Fruit fly (Drosophila melanogaster) whole organism, prepupa: Measurements from ENCODE around the gene CG5958.
A peak's percentile ranks its signal among the peaks of the same experiment; 100 is the strongest.

Experiments used
- Blimp-1 ChIP-seq: fragments of 200-800 bp; sonication (Bioruptor generic); optimal IDR thresholded peaks from 3 replicates; lab custom pipeline; 2017; ENCODE audit warnings: missing biosample characterization, missing genetic modification characterization, mild to moderate bottlenecking, moderate library complexity, missing genetic modification reagents
- CG10631 ChIP-seq: fragments of 200-800 bp; sonication (Bioruptor generic); optimal IDR thresholded peaks from 2 replicates; lab custom pipeline; 2016; ENCODE audit warnings: missing biosample characterization, missing genetic modification characterization
- CG11294 ChIP-seq: fragments of 200-800 bp; sonication (Bioruptor generic); IDR thresholded peaks from 2 replicates; pipeline ENCODE4 v1.3.6; 2022; ENCODE audit warnings: missing biosample characterization, missing genetic modification characterization
- CG11762 ChIP-seq: fragments of 200-800 bp; sonication (Bioruptor generic); optimal IDR thresholded peaks from 3 replicates; lab custom pipeline; 2016; ENCODE audit warnings: missing biosample characterization, missing genetic modification characterization; ENCODE audit not compliant: insufficient read depth
- CG11902 ChIP-seq: fragments of 200-800 bp; sonication (Bioruptor generic); optimal IDR thresholded peaks from 3 replicates; lab custom pipeline; 2016; ENCODE audit warnings: missing biosample characterization, missing genetic modification characterization
- CG1621 ChIP-seq: fragments of 200-800 bp; sonication (Bioruptor generic); optimal IDR thresholded peaks from 3 replicates; lab custom pipeline; 2018; ENCODE audit warnings: missing biosample characterization, mild to moderate bottlenecking, missing genetic modification characterization
- CG16779 ChIP-seq: fragments of 200-800 bp; sonication (Bioruptor generic); optimal IDR thresholded peaks from 3 replicates; lab custom pipeline; 2017; ENCODE audit warnings: missing biosample characterization, mild to moderate bottlenecking, missing genetic modification characterization
- CG3032 ChIP-seq: fragments of 200-800 bp; optimal IDR thresholded peaks from 2 replicates; lab custom pipeline; 2019; ENCODE audit warnings: missing biosample characterization, mild to moderate bottlenecking, missing genetic modification characterization, moderate library complexity
- CG31627 ChIP-seq: fragments of 200-800 bp; sonication (Bioruptor generic); optimal IDR thresholded peaks from 3 replicates; lab custom pipeline; 2016; ENCODE audit warnings: missing biosample characterization, missing genetic modification characterization
- CG32006 ChIP-seq: fragments of 200-800 bp; sonication (Bioruptor generic); optimal IDR thresholded peaks from 3 replicates; lab custom pipeline; 2017; ENCODE audit warnings: missing biosample characterization, mild to moderate bottlenecking, missing genetic modification characterization
- CG34406 ChIP-seq: fragments of 200-800 bp; sonication (Bioruptor generic); optimal IDR thresholded peaks from 3 replicates; lab custom pipeline; 2016; ENCODE audit warnings: missing biosample characterization, missing genetic modification characterization
- CG3919 ChIP-seq: fragments of 200-800 bp; sonication (Bioruptor generic); optimal IDR thresholded peaks from 3 replicates; lab custom pipeline; 2016; ENCODE audit warnings: missing biosample characterization, missing genetic modification characterization
- CG4318 ChIP-seq: fragments of 200-800 bp; sonication (Bioruptor generic); optimal IDR thresholded peaks from 3 replicates; lab custom pipeline; 2017; ENCODE audit warnings: missing biosample characterization, mild to moderate bottlenecking, missing genetic modification characterization
- CG6163 ChIP-seq: fragments of 200-800 bp; sonication (Bioruptor generic); IDR thresholded peaks from 3 replicates; pipeline ENCODE4 v1.3.6; 2022; ENCODE audit warnings: missing biosample characterization, missing genetic modification characterization
- CG6276 ChIP-seq: fragments of 200-800 bp; sonication (Bioruptor generic); optimal IDR thresholded peaks from 2 replicates; lab custom pipeline; 2017; ENCODE audit warnings: missing biosample characterization, mild to moderate bottlenecking, missing genetic modification characterization
- CG6792 ChIP-seq: fragments of 200-800 bp; sonication (Bioruptor generic); optimal IDR thresholded peaks from 3 replicates; lab custom pipeline; 2016; ENCODE audit warnings: missing biosample characterization, missing genetic modification characterization
- CG6808 ChIP-seq: fragments of 200-800 bp; sonication (Bioruptor generic); optimal IDR thresholded peaks from 3 replicates; lab custom pipeline; 2017; ENCODE audit warnings: missing biosample characterization, missing genetic modification characterization, mild to moderate bottlenecking, moderate library complexity, missing genetic modification reagents
- CG6854 ChIP-seq: fragments of 200-800 bp; sonication (Bioruptor generic); optimal IDR thresholded peaks from 2 replicates; lab custom pipeline; 2017; ENCODE audit warnings: missing biosample characterization, mild to moderate bottlenecking, missing genetic modification characterization
- CG8119 ChIP-seq: fragments of 200-800 bp; sonication (Bioruptor generic); IDR thresholded peaks from 3 replicates; pipeline ENCODE4 v1.3.6; 2022; ENCODE audit warnings: missing biosample characterization, missing genetic modification characterization
- CG8319 ChIP-seq: fragments of 200-800 bp; sonication (Bioruptor generic); optimal IDR thresholded peaks from 3 replicates; lab custom pipeline; 2016; ENCODE audit warnings: missing biosample characterization, missing genetic modification characterization
- CG8632 ChIP-seq: fragments of 200-800 bp; sonication (Bioruptor generic); optimal IDR thresholded peaks from 3 replicates; lab custom pipeline; 2016; ENCODE audit warnings: missing biosample characterization, missing genetic modification characterization
- CG9139 ChIP-seq: fragments of 200-800 bp; sonication (Bioruptor generic); optimal IDR thresholded peaks from 3 replicates; lab custom pipeline; 2017; ENCODE audit warnings: missing biosample characterization, mild to moderate bottlenecking, missing genetic modification characterization
- Eip78C ChIP-seq: fragments of 200-800 bp; sonication (Bioruptor generic); peaks from one replicate; lab custom pipeline; 2016; ENCODE audit warnings: missing biosample characterization, missing genetic modification characterization
- Eip93F ChIP-seq: fragments of 200-800 bp; sonication (Bioruptor generic); optimal IDR thresholded peaks from 2 replicates; lab custom pipeline; 2016; ENCODE audit warnings: missing biosample characterization, mild to moderate bottlenecking, missing genetic modification characterization
- Ets21C ChIP-seq: fragments of 200-800 bp; sonication (Bioruptor generic); optimal IDR thresholded peaks from 3 replicates; lab custom pipeline; 2016; ENCODE audit warnings: missing biosample characterization, missing genetic modification characterization
- Ets96B ChIP-seq: fragments of 200-800 bp; optimal IDR thresholded peaks from 2 replicates; lab custom pipeline; 2019; ENCODE audit warnings: missing biosample characterization, mild to moderate bottlenecking, missing genetic modification characterization, moderate library complexity
- Gug ChIP-seq: fragments of 200-800 bp; sonication (Bioruptor generic); IDR thresholded peaks from 2 replicates; pipeline ENCODE4 v1.3.6; 2022; ENCODE audit warnings: missing biosample characterization, missing genetic modification characterization
- Hr38 ChIP-seq: sonication (Bioruptor generic); optimal IDR thresholded peaks from 2 replicates; lab custom pipeline; 2016; ENCODE audit warnings: missing biosample characterization, missing genetic modification characterization
- Hr4 ChIP-seq: fragments of 200-800 bp; sonication (Bioruptor generic); optimal IDR thresholded peaks from 3 replicates; lab custom pipeline; 2016; ENCODE audit warnings: missing biosample characterization, missing genetic modification characterization
- Lpt ChIP-seq: fragments of 200-800 bp; sonication (Bioruptor generic); optimal IDR thresholded peaks from 3 replicates; lab custom pipeline; 2016; ENCODE audit warnings: missing biosample characterization, missing genetic modification characterization
- Met ChIP-seq: fragments of 200-800 bp; sonication (Bioruptor generic); optimal IDR thresholded peaks from 3 replicates; lab custom pipeline; 2016; ENCODE audit warnings: missing biosample characterization, missing genetic modification characterization
- OdsH ChIP-seq: fragments of 200-800 bp; sonication (Bioruptor generic); optimal IDR thresholded peaks from 3 replicates; lab custom pipeline; 2016; ENCODE audit warnings: missing biosample characterization, missing genetic modification characterization
- Smox ChIP-seq: fragments of 200-800 bp; sonication (Bioruptor generic); optimal IDR thresholded peaks from 3 replicates; lab custom pipeline; 2016; ENCODE audit warnings: missing biosample characterization, missing genetic modification characterization
- Sox14 ChIP-seq: fragments of 200-800 bp; sonication (Bioruptor generic); optimal IDR thresholded peaks from 3 replicates; lab custom pipeline; 2016; ENCODE audit warnings: missing biosample characterization, missing genetic modification characterization
- Sox15 ChIP-seq: fragments of 200-800 bp; sonication (Bioruptor generic); optimal IDR thresholded peaks from 3 replicates; lab custom pipeline; 2016; ENCODE audit warnings: missing biosample characterization, missing genetic modification characterization
- achi ChIP-seq: fragments of 200-800 bp; sonication (Bioruptor generic); optimal IDR thresholded peaks from 3 replicates; lab custom pipeline; 2016; ENCODE audit warnings: missing biosample characterization, missing genetic modification characterization
- acj6 ChIP-seq: fragments of 200-800 bp; sonication (Bioruptor generic); optimal IDR thresholded peaks from 3 replicates; lab custom pipeline; 2016; ENCODE audit warnings: missing biosample characterization, missing genetic modification characterization
- dac ChIP-seq: fragments of 200-800 bp; sonication (Bioruptor generic); optimal IDR thresholded peaks from 2 replicates; lab custom pipeline; 2017; ENCODE audit warnings: missing biosample characterization, mild to moderate bottlenecking, missing genetic modification characterization
- dsx ChIP-seq: fragments of 200-800 bp; optimal IDR thresholded peaks from 3 replicates; lab custom pipeline; 2019; ENCODE audit warnings: missing biosample characterization, mild to moderate bottlenecking, missing genetic modification characterization, moderate library complexity; ENCODE audit not compliant: poor library complexity, severe bottlenecking
- eg ChIP-seq: fragments of 200-800 bp; sonication (Bioruptor generic); IDR thresholded peaks from 3 replicates; pipeline ENCODE4 v1.3.6; 2022; ENCODE audit warnings: missing biosample characterization, missing genetic modification characterization
- fd59A ChIP-seq: fragments of 200-800 bp; sonication (Bioruptor generic); optimal IDR thresholded peaks from 2 replicates; lab custom pipeline; 2017; ENCODE audit warnings: missing biosample characterization, mild to moderate bottlenecking, missing genetic modification characterization, missing genetic modification reagents
- fd85E ChIP-seq: fragments of 200-800 bp; sonication (Bioruptor generic); optimal IDR thresholded peaks from 3 replicates; lab custom pipeline; 2016; ENCODE audit warnings: missing biosample characterization, missing genetic modification characterization
- fkh ChIP-seq: fragments of 200-800 bp; sonication (Bioruptor generic); optimal IDR thresholded peaks from 3 replicates; lab custom pipeline; 2017; ENCODE audit warnings: missing biosample characterization, mild to moderate bottlenecking, missing genetic modification characterization, moderate library complexity
- lz ChIP-seq: fragments of 200-800 bp; sonication (Bioruptor generic); optimal IDR thresholded peaks from 3 replicates; lab custom pipeline; 2016; ENCODE audit warnings: missing biosample characterization, missing genetic modification characterization
- pdm3 ChIP-seq: fragments of 200-800 bp; sonication (Bioruptor generic); optimal IDR thresholded peaks from 3 replicates; lab custom pipeline; 2016; ENCODE audit warnings: missing biosample characterization, missing genetic modification characterization
- salr ChIP-seq, 2 experiments: fragments of 200-800 bp; sonication (Bioruptor generic); optimal IDR thresholded peaks; 3 replicates each; lab custom pipeline; 2016 to 2018; ENCODE audit warnings: missing biosample characterization in 2 of 2, missing genetic modification characterization in 2 of 2, mild to moderate bottlenecking in 1 of 2
- spab ChIP-seq: fragments of 200-800 bp; sonication (Bioruptor generic); optimal IDR thresholded peaks from 2 replicates; lab custom pipeline; 2017; ENCODE audit warnings: missing biosample characterization, mild to moderate bottlenecking, missing genetic modification characterization, missing genetic modification reagents
- topi ChIP-seq: fragments of 200-800 bp; sonication (Bioruptor generic); optimal IDR thresholded peaks from 3 replicates; lab custom pipeline; 2016; ENCODE audit warnings: missing biosample characterization, missing genetic modification characterization
- vri ChIP-seq: fragments of 200-800 bp; sonication (Bioruptor generic); optimal IDR thresholded peaks from 3 replicates; lab custom pipeline; 2016; ENCODE audit warnings: missing biosample characterization, mild to moderate bottlenecking, missing genetic modification characterization

The CG5958 gene

dm6 chr2L:7420305-7421287 lies 12.7 kb downstream of the CG5958 start:
- TF ChIP-seq CG11902 (GFP tag; lab: Kevin White, UChicago) (peak; percentile 68), CG11762 (GFP tag; lab: Kevin White, UChicago) (peak; percentile 81), CG8119 (GFP tag; lab: Robert Waterston, UW) (peak; percentile 85), Sox15 (GFP tag; lab: Kevin White, UChicago) (peak; percentile 63), CG6854 (peak; percentile 26), Smox (peak; percentile 81), CG6792 (GFP tag; lab: Kevin White, UChicago) (peak; percentile 85), CG6808 (peak; percentile 92), CG6163 (peak; percentile 88), Gug (GFP tag; lab: Robert Waterston, UW) (peak; percentile 75), Eip78C (GFP tag; lab: Kevin White, UChicago) (peak; percentile 95), CG4318 (GFP tag; lab: Kevin White, UChicago) (peak; percentile 57), CG16779 (tag; lab: Kevin White, UChicago) (peak; percentile 70), Ets96B (tag; lab: Kevin White, UChicago) (peak; percentile 96), CG6276 (GFP tag; lab: Kevin White, UChicago) (peak; percentile 55), OdsH (GFP tag; lab: Kevin White, UChicago) (peak; percentile 91), Sox14 (GFP tag; lab: Kevin White, UChicago) (peak; percentile 75), Hr38 (GFP tag; lab: Kevin White, UChicago) (no peak), topi (GFP tag; lab: Kevin White, UChicago) (peak; percentile 89), CG32006 (GFP tag; lab: Kevin White, UChicago) (peak; percentile 80), Blimp-1 (GFP tag; lab: Kevin White, UChicago) (peak; percentile 35), pdm3 (peak; percentile 91), achi (GFP tag; lab: Kevin White, UChicago) (peak; percentile 85), CG8632 (GFP tag; lab: Kevin White, UChicago) (peak; percentile 74), CG10631 (peak; percentile 91), vri (GFP tag; lab: Kevin White, UChicago) (peak; percentile 78), CG31627 (GFP tag; lab: Kevin White, UChicago) (peak; percentile 74), fkh (GFP tag; lab: Kevin White, UChicago) (no peak), CG34406 (GFP tag; lab: Kevin White, UChicago) (peak; percentile 69), CG1621 (tag; lab: Kevin White, UChicago) (peak; percentile 94), lz (GFP tag; lab: Kevin White, UChicago) (peak; percentile 87), dac (GFP tag; lab: Kevin White, UChicago) (peak; percentile 26), Hr4 (GFP tag; lab: Kevin White, UChicago) (peak; percentile 66), Met (GFP tag; lab: Kevin White, UChicago) (peak; percentile 88), CG11294 (GFP tag; lab: Robert Waterston, UW) (peak; percentile 61), CG9139 (GFP tag; lab: Kevin White, UChicago) (peak; percentile 83), spab (GFP tag; lab: Kevin White, UChicago) (peak; percentile 89), CG3032 (tag; lab: Kevin White, UChicago) (peak; percentile 92), fd85E (peak; percentile 23), Lpt (GFP tag; lab: Kevin White, UChicago) (peak; percentile 70), CG8319 (peak; percentile 72), eg (peak; percentile 77), acj6 (GFP tag; lab: Kevin White, UChicago) (peak; percentile 83), dsx (peak; percentile 85), CG3919 (GFP tag; lab: Kevin White, UChicago) (peak; percentile 86), fd59A (GFP tag; lab: Kevin White, UChicago) (peak; percentile 94), Eip93F (GFP tag; lab: Kevin White, UChicago) (peak; percentile 66), salr (GFP tag; optimal IDR thresholded peaks at IDR 0.05; lab: Kevin White, UChicago) (peak; percentile 63 to 90), Ets21C (GFP tag; lab: Kevin White, UChicago) (peak; percentile 77)
